Fruit fly (Drosophila melanogaster): ENCODE data around the gene Fhos.

DNA sequence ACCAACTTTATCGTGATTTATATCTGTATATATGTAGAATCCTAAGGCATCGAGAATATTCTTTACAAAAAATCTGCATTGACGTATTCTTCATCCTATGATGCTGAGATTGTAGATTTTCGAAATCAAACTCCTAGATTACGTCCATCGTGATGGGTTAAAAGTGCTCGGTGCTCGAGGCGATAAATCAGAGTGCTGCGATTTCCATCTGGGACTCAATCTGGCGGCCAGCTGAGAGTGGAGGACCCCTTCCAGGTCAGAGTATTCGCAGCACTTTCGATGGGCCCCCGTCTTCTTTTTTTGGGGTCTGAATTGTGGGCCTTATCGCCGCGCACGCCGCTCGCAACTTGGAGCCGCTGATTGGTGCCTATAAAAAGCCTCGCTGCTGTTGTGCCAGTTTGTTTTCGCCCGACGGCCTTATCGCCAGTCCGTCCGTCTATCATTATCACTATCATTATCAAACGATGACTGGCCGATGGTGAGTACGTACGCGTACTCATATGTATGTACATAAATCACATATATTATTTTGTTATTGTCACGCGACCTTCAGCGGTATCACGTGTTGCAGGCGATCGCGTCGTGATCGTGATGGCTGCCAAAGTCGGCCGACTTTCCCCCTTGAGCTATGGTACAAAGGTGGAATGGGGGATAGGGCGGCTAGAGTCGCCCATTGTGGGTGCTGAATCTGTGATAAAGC, 48.6 kb upstream of the Fhos start:
- TF ChIP-seq Abd-B (GFP tag; optimal IDR thresholded peaks at IDR 0.05) (no peak), wek (GFP tag; optimal IDR thresholded peaks at IDR 0.05) (no peak), CG1602 (GFP tag; optimal IDR thresholded peaks at IDR 0.05) (no peak), CG18476 (GFP tag; optimal IDR thresholded peaks at IDR 0.05) (no peak), Fer1 (GFP tag; optimal IDR thresholded peaks at IDR 0.05) (no peak)

Data from whole organism, embryonic.